Worm (Caenorhabditis elegans): ENCODE results near the gene vps-33.1.

- TF ChIP-seq lin-39 (tag; optimal IDR thresholded peaks at IDR 0.05) (no peak), ztf-4 (tag; optimal IDR thresholded peaks at IDR 0.05) (no peak), lin-13 (GFP tag; optimal IDR thresholded peaks at IDR 0.05) (no peak), ama-1 (optimal IDR thresholded peaks at IDR 0.05) (no peak), lsy-2 (tag; optimal IDR thresholded peaks at IDR 0.05) (no peak), nhr-12 (tag; optimal IDR thresholded peaks at IDR 0.05) (no peak), alr-1 (tag; optimal IDR thresholded peaks at IDR 0.05) (no peak)
Measured at ce11 chrIII:8655412-8655811, 45.3 kb upstream of the vps-33.1 start.

All from whole organism, L2 larva.